Fruit fly (Drosophila melanogaster) whole organism, adult: ENCODE data around the gene CG7910.
"Not testable (repeated sequence)": the region's sequence is repeated elsewhere in the genome, so short reads cannot be mapped to it uniquely, and the experiment has no call there.

ENCODE experiments used
- Mnt ChIP-seq: fragments of 200-800 bp; sonication (Bioruptor generic); optimal IDR thresholded peaks from 2 replicates; lab custom pipeline; 2016; ENCODE audit warnings: missing biosample characterization, mild to moderate bottlenecking, missing genetic modification characterization
- cic ChIP-seq: fragments of 200-800 bp; sonication (Bioruptor generic); optimal IDR thresholded peaks from 2 replicates; lab custom pipeline; 2017; ENCODE audit warnings: missing biosample characterization, mild to moderate bottlenecking, missing genetic modification characterization, moderate library complexity
- cnc ChIP-seq, 2 experiments: fragments of >200 bp; optimal IDR thresholded peaks; 2 replicates each; lab custom pipeline; 2017
- ovo ChIP-seq: fragments of 200-800 bp; sonication (Bioruptor generic); optimal IDR thresholded peaks from 2 replicates; lab custom pipeline; 2016; ENCODE audit warnings: missing biosample characterization, missing genetic modification characterization

- TF ChIP-seq Mnt; cnc (optimal IDR thresholded peaks at IDR 0.05; lab: Kevin White, UChicago); cic (GFP tag; lab: Kevin White, UChicago); ovo (GFP tag; lab: Kevin White, UChicago): not testable (repeated sequence)
Measured at dm6 chr3R:8093824-8094223, 6.8 kb downstream of the CG7910 start, which contains the start of gene CG7900.
